Fruit fly (Drosophila melanogaster) whole organism, prepupa: ENCODE data around the gene orion.

ENCODE experiments used
- Blimp-1 ChIP-seq: fragments of 200-800 bp; sonication (Bioruptor generic); optimal IDR thresholded peaks from 3 replicates; lab custom pipeline; 2017; ENCODE audit warnings: missing biosample characterization, missing genetic modification characterization, mild to moderate bottlenecking, moderate library complexity, missing genetic modification reagents
- CG10631 ChIP-seq: fragments of 200-800 bp; sonication (Bioruptor generic); optimal IDR thresholded peaks from 2 replicates; lab custom pipeline; 2016; ENCODE audit warnings: missing biosample characterization, missing genetic modification characterization
- CG10669 ChIP-seq: fragments of 200-800 bp; sonication (Bioruptor generic); optimal IDR thresholded peaks from 3 replicates; lab custom pipeline; 2018; ENCODE audit warnings: missing biosample characterization, mild to moderate bottlenecking, missing genetic modification characterization, moderate library complexity
- CG11762 ChIP-seq: fragments of 200-800 bp; sonication (Bioruptor generic); optimal IDR thresholded peaks from 3 replicates; lab custom pipeline; 2016; ENCODE audit warnings: missing biosample characterization, missing genetic modification characterization; ENCODE audit not compliant: insufficient read depth
- CG15336 ChIP-seq: fragments of 200-800 bp; sonication (Bioruptor generic); IDR thresholded peaks from 2 replicates; pipeline ENCODE4 v1.3.6; 2022; ENCODE audit warnings: missing biosample characterization, missing genetic modification characterization
- CG1621 ChIP-seq: fragments of 200-800 bp; sonication (Bioruptor generic); optimal IDR thresholded peaks from 3 replicates; lab custom pipeline; 2018; ENCODE audit warnings: missing biosample characterization, mild to moderate bottlenecking, missing genetic modification characterization
- CG16779 ChIP-seq: fragments of 200-800 bp; sonication (Bioruptor generic); optimal IDR thresholded peaks from 3 replicates; lab custom pipeline; 2017; ENCODE audit warnings: missing biosample characterization, mild to moderate bottlenecking, missing genetic modification characterization
- CG3032 ChIP-seq: fragments of 200-800 bp; optimal IDR thresholded peaks from 2 replicates; lab custom pipeline; 2019; ENCODE audit warnings: missing biosample characterization, mild to moderate bottlenecking, missing genetic modification characterization, moderate library complexity
- CG31627 ChIP-seq: fragments of 200-800 bp; sonication (Bioruptor generic); optimal IDR thresholded peaks from 3 replicates; lab custom pipeline; 2016; ENCODE audit warnings: missing biosample characterization, missing genetic modification characterization
- CG32006 ChIP-seq: fragments of 200-800 bp; sonication (Bioruptor generic); optimal IDR thresholded peaks from 3 replicates; lab custom pipeline; 2017; ENCODE audit warnings: missing biosample characterization, mild to moderate bottlenecking, missing genetic modification characterization
- CG34406 ChIP-seq: fragments of 200-800 bp; sonication (Bioruptor generic); optimal IDR thresholded peaks from 3 replicates; lab custom pipeline; 2016; ENCODE audit warnings: missing biosample characterization, missing genetic modification characterization
- CG3919 ChIP-seq: fragments of 200-800 bp; sonication (Bioruptor generic); optimal IDR thresholded peaks from 3 replicates; lab custom pipeline; 2016; ENCODE audit warnings: missing biosample characterization, missing genetic modification characterization
- CG4318 ChIP-seq: fragments of 200-800 bp; sonication (Bioruptor generic); optimal IDR thresholded peaks from 3 replicates; lab custom pipeline; 2017; ENCODE audit warnings: missing biosample characterization, mild to moderate bottlenecking, missing genetic modification characterization
- CG6276 ChIP-seq: fragments of 200-800 bp; sonication (Bioruptor generic); optimal IDR thresholded peaks from 2 replicates; lab custom pipeline; 2017; ENCODE audit warnings: missing biosample characterization, mild to moderate bottlenecking, missing genetic modification characterization
- CG6808 ChIP-seq: fragments of 200-800 bp; sonication (Bioruptor generic); optimal IDR thresholded peaks from 3 replicates; lab custom pipeline; 2017; ENCODE audit warnings: missing biosample characterization, missing genetic modification characterization, mild to moderate bottlenecking, moderate library complexity, missing genetic modification reagents
- CG8119 ChIP-seq: fragments of 200-800 bp; sonication (Bioruptor generic); IDR thresholded peaks from 3 replicates; pipeline ENCODE4 v1.3.6; 2022; ENCODE audit warnings: missing biosample characterization, missing genetic modification characterization
- CG8319 ChIP-seq: fragments of 200-800 bp; sonication (Bioruptor generic); optimal IDR thresholded peaks from 3 replicates; lab custom pipeline; 2016; ENCODE audit warnings: missing biosample characterization, missing genetic modification characterization
- CG8632 ChIP-seq: fragments of 200-800 bp; sonication (Bioruptor generic); optimal IDR thresholded peaks from 3 replicates; lab custom pipeline; 2016; ENCODE audit warnings: missing biosample characterization, missing genetic modification characterization
- CG9139 ChIP-seq: fragments of 200-800 bp; sonication (Bioruptor generic); optimal IDR thresholded peaks from 3 replicates; lab custom pipeline; 2017; ENCODE audit warnings: missing biosample characterization, mild to moderate bottlenecking, missing genetic modification characterization
- Eip75B ChIP-seq: fragments of 200-800 bp; sonication (Bioruptor generic); optimal IDR thresholded peaks from 3 replicates; lab custom pipeline; 2016; ENCODE audit warnings: missing biosample characterization, missing genetic modification characterization
- Eip78C ChIP-seq: fragments of 200-800 bp; sonication (Bioruptor generic); peaks from one replicate; lab custom pipeline; 2016; ENCODE audit warnings: missing biosample characterization, missing genetic modification characterization
- Eip93F ChIP-seq: fragments of 200-800 bp; sonication (Bioruptor generic); optimal IDR thresholded peaks from 2 replicates; lab custom pipeline; 2016; ENCODE audit warnings: missing biosample characterization, mild to moderate bottlenecking, missing genetic modification characterization
- Ets21C ChIP-seq: fragments of 200-800 bp; sonication (Bioruptor generic); optimal IDR thresholded peaks from 3 replicates; lab custom pipeline; 2016; ENCODE audit warnings: missing biosample characterization, missing genetic modification characterization
- Ets96B ChIP-seq: fragments of 200-800 bp; optimal IDR thresholded peaks from 2 replicates; lab custom pipeline; 2019; ENCODE audit warnings: missing biosample characterization, mild to moderate bottlenecking, missing genetic modification characterization, moderate library complexity
- Gug ChIP-seq: fragments of 200-800 bp; sonication (Bioruptor generic); IDR thresholded peaks from 2 replicates; pipeline ENCODE4 v1.3.6; 2022; ENCODE audit warnings: missing biosample characterization, missing genetic modification characterization
- Hr38 ChIP-seq: sonication (Bioruptor generic); optimal IDR thresholded peaks from 2 replicates; lab custom pipeline; 2016; ENCODE audit warnings: missing biosample characterization, missing genetic modification characterization
- Hr39 ChIP-seq: fragments of 200-800 bp; sonication (Bioruptor generic); optimal IDR thresholded peaks from 2 replicates; lab custom pipeline; 2016; ENCODE audit warnings: missing biosample characterization, missing genetic modification characterization
- Hr4 ChIP-seq: fragments of 200-800 bp; sonication (Bioruptor generic); optimal IDR thresholded peaks from 3 replicates; lab custom pipeline; 2016; ENCODE audit warnings: missing biosample characterization, missing genetic modification characterization
- Lpt ChIP-seq: fragments of 200-800 bp; sonication (Bioruptor generic); optimal IDR thresholded peaks from 3 replicates; lab custom pipeline; 2016; ENCODE audit warnings: missing biosample characterization, missing genetic modification characterization
- OdsH ChIP-seq: fragments of 200-800 bp; sonication (Bioruptor generic); optimal IDR thresholded peaks from 3 replicates; lab custom pipeline; 2016; ENCODE audit warnings: missing biosample characterization, missing genetic modification characterization
- Smox ChIP-seq: fragments of 200-800 bp; sonication (Bioruptor generic); optimal IDR thresholded peaks from 3 replicates; lab custom pipeline; 2016; ENCODE audit warnings: missing biosample characterization, missing genetic modification characterization
- Sox102F ChIP-seq: fragments of 200-800 bp; sonication (Bioruptor generic); optimal IDR thresholded peaks from 2 replicates; lab custom pipeline; 2016; ENCODE audit warnings: missing biosample characterization, mild to moderate bottlenecking, missing genetic modification characterization
- Sox14 ChIP-seq: fragments of 200-800 bp; sonication (Bioruptor generic); optimal IDR thresholded peaks from 3 replicates; lab custom pipeline; 2016; ENCODE audit warnings: missing biosample characterization, missing genetic modification characterization
- Sox15 ChIP-seq: fragments of 200-800 bp; sonication (Bioruptor generic); optimal IDR thresholded peaks from 3 replicates; lab custom pipeline; 2016; ENCODE audit warnings: missing biosample characterization, missing genetic modification characterization
- achi ChIP-seq: fragments of 200-800 bp; sonication (Bioruptor generic); optimal IDR thresholded peaks from 3 replicates; lab custom pipeline; 2016; ENCODE audit warnings: missing biosample characterization, missing genetic modification characterization
- acj6 ChIP-seq: fragments of 200-800 bp; sonication (Bioruptor generic); optimal IDR thresholded peaks from 3 replicates; lab custom pipeline; 2016; ENCODE audit warnings: missing biosample characterization, missing genetic modification characterization
- cyc ChIP-seq: fragments of 200-800 bp; sonication (Bioruptor generic); optimal IDR thresholded peaks from 3 replicates; lab custom pipeline; 2016; ENCODE audit warnings: missing biosample characterization, missing genetic modification characterization
- dac ChIP-seq: fragments of 200-800 bp; sonication (Bioruptor generic); optimal IDR thresholded peaks from 2 replicates; lab custom pipeline; 2017; ENCODE audit warnings: missing biosample characterization, mild to moderate bottlenecking, missing genetic modification characterization
- dsx ChIP-seq: fragments of 200-800 bp; optimal IDR thresholded peaks from 3 replicates; lab custom pipeline; 2019; ENCODE audit warnings: missing biosample characterization, mild to moderate bottlenecking, missing genetic modification characterization, moderate library complexity; ENCODE audit not compliant: poor library complexity, severe bottlenecking
- esn ChIP-seq: fragments of 200-800 bp; sonication (Bioruptor generic); optimal IDR thresholded peaks from 2 replicates; lab custom pipeline; 2016; ENCODE audit warnings: missing biosample characterization, mild to moderate bottlenecking, missing genetic modification characterization, moderate library complexity
- fd59A ChIP-seq: fragments of 200-800 bp; sonication (Bioruptor generic); optimal IDR thresholded peaks from 2 replicates; lab custom pipeline; 2017; ENCODE audit warnings: missing biosample characterization, mild to moderate bottlenecking, missing genetic modification characterization, missing genetic modification reagents
- fkh ChIP-seq: fragments of 200-800 bp; sonication (Bioruptor generic); optimal IDR thresholded peaks from 3 replicates; lab custom pipeline; 2017; ENCODE audit warnings: missing biosample characterization, mild to moderate bottlenecking, missing genetic modification characterization, moderate library complexity
- lz ChIP-seq: fragments of 200-800 bp; sonication (Bioruptor generic); optimal IDR thresholded peaks from 3 replicates; lab custom pipeline; 2016; ENCODE audit warnings: missing biosample characterization, missing genetic modification characterization
- net ChIP-seq: fragments of 200-800 bp; sonication (Bioruptor generic); optimal IDR thresholded peaks from 3 replicates; lab custom pipeline; 2016; ENCODE audit warnings: missing biosample characterization, missing genetic modification characterization
- pdm3 ChIP-seq: fragments of 200-800 bp; sonication (Bioruptor generic); optimal IDR thresholded peaks from 3 replicates; lab custom pipeline; 2016; ENCODE audit warnings: missing biosample characterization, missing genetic modification characterization
- salr ChIP-seq, 2 experiments: fragments of 200-800 bp; sonication (Bioruptor generic); optimal IDR thresholded peaks; 3 replicates each; lab custom pipeline; 2016 to 2018; ENCODE audit warnings: missing biosample characterization in 2 of 2, missing genetic modification characterization in 2 of 2, mild to moderate bottlenecking in 1 of 2
- spab ChIP-seq: fragments of 200-800 bp; sonication (Bioruptor generic); optimal IDR thresholded peaks from 2 replicates; lab custom pipeline; 2017; ENCODE audit warnings: missing biosample characterization, mild to moderate bottlenecking, missing genetic modification characterization, missing genetic modification reagents
- ss ChIP-seq, 2 experiments: fragments of 200-800 bp; sonication (Bioruptor generic); optimal IDR thresholded peaks; 2 replicates in 1 of 2; 3 replicates in 1 of 2; lab custom pipeline; 2017 to 2018; ENCODE audit warnings: mild to moderate bottlenecking in 2 of 2, missing biosample characterization in 2 of 2, missing genetic modification characterization in 2 of 2, moderate library complexity in 1 of 2
- svp ChIP-seq: fragments of 200-800 bp; sonication (Bioruptor generic); peaks from one replicate; lab custom pipeline; 2016; ENCODE audit warnings: missing biosample characterization, missing genetic modification characterization
- topi ChIP-seq: fragments of 200-800 bp; sonication (Bioruptor generic); optimal IDR thresholded peaks from 3 replicates; lab custom pipeline; 2016; ENCODE audit warnings: missing biosample characterization, missing genetic modification characterization

orion gene

DNA sequence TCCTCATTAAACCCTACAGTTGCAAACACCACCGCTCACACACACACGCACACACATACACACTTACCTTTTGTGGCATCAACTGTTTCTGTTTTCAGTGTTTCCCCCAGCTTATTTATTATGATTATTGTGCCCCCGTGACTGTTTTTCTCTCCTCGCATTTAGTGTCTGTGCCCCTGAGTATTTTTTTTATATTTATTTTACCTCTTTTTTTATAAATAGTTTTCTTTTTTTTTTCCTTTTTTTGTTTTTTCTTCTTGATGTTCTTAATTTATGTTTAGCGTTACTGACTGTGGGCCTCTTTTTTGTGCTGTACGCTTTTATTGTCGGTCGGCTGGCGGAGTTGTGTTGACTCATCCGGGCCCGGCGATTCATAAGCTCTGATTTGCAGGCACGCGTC lies 34.1 kb upstream of the orion start (continued):
- TF ChIP-seq CG15336 (GFP tag; lab: Robert Waterston, UW) (peak; percentile 21; the same call in 1 of the 2 replicates), Sox102F (GFP tag; lab: Kevin White, UChicago) (no peak)

DNA sequence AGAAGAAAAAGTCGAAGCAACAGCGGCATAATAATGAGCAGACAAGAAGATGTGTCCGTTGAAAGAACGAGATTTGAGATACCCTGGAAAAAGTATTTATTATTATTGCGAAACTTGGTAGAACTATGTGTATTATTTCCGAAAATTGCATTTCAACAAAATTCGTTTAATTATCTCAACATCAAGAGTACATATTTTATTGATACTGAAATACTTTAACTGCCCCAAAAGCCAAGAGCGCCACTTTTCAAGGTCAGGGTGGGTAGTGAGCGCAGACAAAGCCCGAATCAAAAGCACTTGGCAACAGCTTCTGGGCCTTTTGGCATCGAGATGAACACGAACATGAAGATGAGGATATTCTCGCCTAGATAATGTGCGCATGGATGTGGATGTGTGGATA lies 32.5 kb upstream of the orion start:
- peak; percentile 3 for TF ChIP-seq fd59A (GFP tag; lab: Kevin White, UChicago)
- TF ChIP-seq dsx (GFP tag; lab: Kevin White, UChicago), result peak; percentile 29
- TF ChIP-seq Smox (GFP tag; lab: Kevin White, UChicago), result no peak
- TF ChIP-seq achi, result peak; percentile 47
- TF ChIP-seq CG9139, result no peak
- TF ChIP-seq CG6808 (GFP tag; lab: Kevin White, UChicago), result peak; percentile 25
- peak; percentile 40 for TF ChIP-seq CG10669
- no peak for TF ChIP-seq dac (GFP tag; lab: Kevin White, UChicago)
- peak; percentile 28 for TF ChIP-seq CG34406 (GFP tag; lab: Kevin White, UChicago)
- TF ChIP-seq Gug, result no peak
- TF ChIP-seq ss (GFP tag; optimal IDR thresholded peaks at IDR 0.05; lab: Kevin White, UChicago), result peak; percentile 5 to 45
- no peak for TF ChIP-seq Eip93F (GFP tag; lab: Kevin White, UChicago)
- TF ChIP-seq pdm3 (GFP tag; lab: Kevin White, UChicago), result peak; percentile 31
- TF ChIP-seq cyc (GFP tag; lab: Kevin White, UChicago), result no peak
- TF ChIP-seq Eip75B, result peak; percentile 30
- TF ChIP-seq CG10631, result peak; percentile 27
- no peak for TF ChIP-seq Hr39 (GFP tag; lab: Kevin White, UChicago)
- TF ChIP-seq acj6 (GFP tag; lab: Kevin White, UChicago), result peak; percentile 36
- TF ChIP-seq salr (GFP tag; optimal IDR thresholded peaks at IDR 0.05; lab: Kevin White, UChicago), result peak in 1 of 2 experiments; percentile 16
- peak; percentile 46 for TF ChIP-seq spab (GFP tag; lab: Kevin White, UChicago)
- no peak for TF ChIP-seq Hr38
- TF ChIP-seq Eip78C (GFP tag; lab: Kevin White, UChicago), result peak; percentile 62
- TF ChIP-seq esn, result peak; percentile 0
- no peak for TF ChIP-seq CG8632
- peak; percentile 49 for TF ChIP-seq Sox14 (GFP tag; lab: Kevin White, UChicago)
- peak; percentile 35 for TF ChIP-seq CG3919
- TF ChIP-seq CG4318 (GFP tag; lab: Kevin White, UChicago), result no peak
- peak; percentile 2 for TF ChIP-seq net (GFP tag; lab: Kevin White, UChicago)
- peak; percentile 53 for TF ChIP-seq Ets96B (tag; lab: Kevin White, UChicago)
- TF ChIP-seq lz (GFP tag; lab: Kevin White, UChicago), result no peak
- no peak for TF ChIP-seq CG11762 (GFP tag; lab: Kevin White, UChicago)
- peak; percentile 18 for TF ChIP-seq Lpt (GFP tag; lab: Kevin White, UChicago)
- TF ChIP-seq svp (GFP tag; lab: Kevin White, UChicago), result no peak
- TF ChIP-seq CG31627 (GFP tag; lab: Kevin White, UChicago), result no peak
- TF ChIP-seq Sox15 (GFP tag; lab: Kevin White, UChicago), result no peak
- no peak for TF ChIP-seq CG8119 (GFP tag; lab: Robert Waterston, UW)
- no peak for TF ChIP-seq Ets21C (GFP tag; lab: Kevin White, UChicago)
- no peak for TF ChIP-seq Blimp-1 (GFP tag; lab: Kevin White, UChicago)
- peak; percentile 25 for TF ChIP-seq CG32006 (GFP tag; lab: Kevin White, UChicago)
- TF ChIP-seq topi, result no peak
- no peak for TF ChIP-seq CG16779
- TF ChIP-seq fkh, result no peak
- TF ChIP-seq OdsH (GFP tag; lab: Kevin White, UChicago), result peak; percentile 16
- TF ChIP-seq CG6276, result no peak
- peak; percentile 14 for TF ChIP-seq CG1621
- no peak for TF ChIP-seq Hr4 (GFP tag; lab: Kevin White, UChicago)
- no peak for TF ChIP-seq CG8319 (GFP tag; lab: Kevin White, UChicago)
- peak; percentile 45 for TF ChIP-seq CG3032 (tag; lab: Kevin White, UChicago)
